Worm (Caenorhabditis elegans): ENCODE measurements around the gene lron-4.

The lron-4 gene

DNA sequence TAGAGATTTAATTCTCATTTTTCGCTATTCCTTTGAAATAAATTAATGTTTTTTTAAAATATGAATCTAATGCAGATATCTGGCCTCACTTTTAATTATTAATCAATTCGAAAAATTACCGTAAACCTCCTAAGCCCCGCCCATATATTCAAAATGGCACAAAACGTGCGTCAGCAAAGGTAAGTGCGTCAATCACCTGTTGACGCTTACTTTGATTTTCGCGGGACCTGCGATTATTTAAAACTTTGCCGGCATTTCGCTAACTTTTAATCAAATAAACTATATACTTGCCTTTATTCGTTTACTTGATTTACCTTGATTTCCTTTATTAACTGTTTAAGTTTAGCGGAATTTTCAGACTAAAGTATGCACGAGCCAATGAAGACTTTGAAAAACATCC lies 46.0 kb upstream of the lron-4 start, which contains the start of gene pch-2 (continued):
- no peak for TF ChIP-seq unc-39 (tag; optimal IDR thresholded peaks at IDR 0.05)
- TF ChIP-seq unc-130 (GFP tag; optimal IDR thresholded peaks at IDR 0.05) = peak; percentile 1
- no peak for TF ChIP-seq jun-1 (tag; optimal IDR thresholded peaks at IDR 0.05)
- TF ChIP-seq F26F4.8 (GFP tag; conservative IDR thresholded peaks at IDR 0.05) = no peak
- no peak for TF ChIP-seq madf-5 (GFP tag; IDR thresholded peaks at IDR 0.05)
- TF ChIP-seq daf-16 (GFP tag; optimal IDR thresholded peaks at IDR 0.05) = no peak
- no peak for TF ChIP-seq daf-16 (tag; optimal IDR thresholded peaks at IDR 0.05)
- TF ChIP-seq T20F7.1 (GFP tag; optimal IDR thresholded peaks at IDR 0.05) = peak; percentile 72
- TF ChIP-seq skn-1 (tag; optimal IDR thresholded peaks at IDR 0.05) = no peak
- no peak for TF ChIP-seq nhr-111 (GFP tag; optimal IDR thresholded peaks at IDR 0.05)
- peak; percentile 60 for TF ChIP-seq duxl-1 (tag; optimal IDR thresholded peaks at IDR 0.05; ENCODE audit: poor library complexity)
- no peak for TF ChIP-seq lin-39 (tag; optimal IDR thresholded peaks at IDR 0.05)
- TF ChIP-seq ZK546.5 (tag; optimal IDR thresholded peaks at IDR 0.05) = no peak
- no peak for TF ChIP-seq php-3 (GFP tag; IDR thresholded peaks at IDR 0.05)
- TF ChIP-seq nhr-42 (GFP tag; IDR thresholded peaks at IDR 0.05) = no peak
- TF ChIP-seq T26A8.4 (GFP tag; IDR thresholded peaks at IDR 0.05) = no peak
- TF ChIP-seq ctbp-1 (GFP tag; IDR thresholded peaks at IDR 0.05) = no peak
- no peak for TF ChIP-seq daf-8 (GFP tag; IDR thresholded peaks at IDR 0.05)
- TF ChIP-seq rbr-2 (tag; optimal IDR thresholded peaks at IDR 0.05) = no peak
- no peak for TF ChIP-seq zfp-2 (tag; optimal IDR thresholded peaks at IDR 0.05)
- peak; percentile 37 for TF ChIP-seq hlh-11 (tag; optimal IDR thresholded peaks at IDR 0.05)
- no peak for TF ChIP-seq nhr-48 (tag; optimal IDR thresholded peaks at IDR 0.05)
- TF ChIP-seq tag-97 (GFP tag; IDR thresholded peaks at IDR 0.05) = no peak
- no peak for TF ChIP-seq gei-8 (GFP tag; optimal IDR thresholded peaks at IDR 0.05)
- no peak; the same call in 1 of the 2 replicates for TF ChIP-seq lin-38 (GFP tag; IDR thresholded peaks at IDR 0.05)
- no peak for TF ChIP-seq nhr-41 (GFP tag; IDR thresholded peaks at IDR 0.05)
- no peak for TF ChIP-seq lir-3 (tag; optimal IDR thresholded peaks at IDR 0.05)
- TF ChIP-seq mdl-1 (tag; optimal IDR thresholded peaks at IDR 0.05) = no peak
- TF ChIP-seq lim-7 (GFP tag; IDR thresholded peaks at IDR 0.05) = no peak
- no peak for TF ChIP-seq aha-1 (tag)
- no peak for TF ChIP-seq nhr-77 (tag; optimal IDR thresholded peaks at IDR 0.05)
- TF ChIP-seq sdz-12 (GFP tag; optimal IDR thresholded peaks at IDR 0.05) = no peak
- TF ChIP-seq saeg-2 (GFP tag; IDR thresholded peaks at IDR 0.05) = no peak

DNA sequence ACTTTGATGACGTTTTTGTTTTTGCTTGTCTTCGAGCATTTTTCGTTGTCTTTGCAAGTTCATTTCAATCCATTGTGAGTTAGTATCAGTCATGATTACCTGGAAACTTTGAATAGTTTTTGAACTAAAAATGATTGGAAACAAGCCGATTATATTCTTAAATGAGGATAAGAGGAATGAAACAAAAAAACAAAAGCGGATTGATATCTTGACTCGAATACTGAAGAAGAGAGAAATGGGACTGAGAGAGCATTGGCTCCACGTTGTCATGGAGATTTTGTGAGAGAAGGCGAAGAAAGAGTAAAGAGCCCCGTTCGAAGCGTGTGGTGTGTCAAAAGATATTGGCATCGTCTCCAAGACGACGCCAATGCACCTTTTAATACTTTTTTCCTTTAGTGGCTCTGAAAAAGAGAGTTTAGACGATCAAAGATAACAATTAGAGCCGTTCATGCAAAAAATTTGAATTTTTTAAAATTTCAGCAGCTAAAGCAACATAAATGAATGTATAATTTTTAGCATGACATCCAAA lies 44.9 kb upstream of the lron-4 start, which contains the start of the genes tub-1 and tmem-138:
TSS of gene tub-1 (minus strand) at position 101 of the 529 bp plus-strand sequence.
TSS of gene tmem-138 (plus strand) at position 479 of the 529 bp plus-strand sequence.
- no peak for TF ChIP-seq T20F7.1 (GFP tag; optimal IDR thresholded peaks at IDR 0.05)
- no peak for TF ChIP-seq ces-1 (GFP tag; optimal IDR thresholded peaks at IDR 0.05)
- no peak for TF ChIP-seq nhr-76 (tag; optimal IDR thresholded peaks at IDR 0.05)
- no peak for TF ChIP-seq F26F4.8 (GFP tag; conservative IDR thresholded peaks at IDR 0.05)
- no peak for TF ChIP-seq vab-7 (GFP tag; IDR thresholded peaks at IDR 0.05)
- TF ChIP-seq egl-43 (GFP tag; IDR thresholded peaks at IDR 0.05) = no peak
- TF ChIP-seq php-3 (GFP tag; IDR thresholded peaks at IDR 0.05) = no peak
- no peak for TF ChIP-seq saeg-2 (GFP tag; IDR thresholded peaks at IDR 0.05)
- TF ChIP-seq F10B5.3 (tag; optimal IDR thresholded peaks at IDR 0.05) = no peak
- no peak for TF ChIP-seq pha-4 (GFP tag; IDR thresholded peaks at IDR 0.05)
- TF ChIP-seq pha-4 (tag; optimal IDR thresholded peaks at IDR 0.05) = no peak
